Worm (Caenorhabditis elegans): ENCODE results near the gene T24H7.8.

T24H7.8 gene

ce11 chrII:6202910-6203309, 38.9 kb upstream of the T24H7.8 start, which contains the start of gene C30B5.17:
TSS of gene C30B5.17 (minus strand) at chrII:6203010.
- TF ChIP-seq mbf-1 (tag; optimal IDR thresholded peaks at IDR 0.05), result no peak
- no peak for TF ChIP-seq ceh-16 (tag; optimal IDR thresholded peaks at IDR 0.05)
- TF ChIP-seq aly-2 (tag; optimal IDR thresholded peaks at IDR 0.05), result no peak
- no peak for TF ChIP-seq mdl-1 (tag; optimal IDR thresholded peaks at IDR 0.05)
- no peak for TF ChIP-seq unc-62 (GFP tag; optimal IDR thresholded peaks at IDR 0.05)
- no peak for TF ChIP-seq F13H6.1 (tag; optimal IDR thresholded peaks at IDR 0.05)
- TF ChIP-seq lin-39 (tag; optimal IDR thresholded peaks at IDR 0.05), result no peak
- no peak for TF ChIP-seq unc-55 (GFP tag; optimal IDR thresholded peaks at IDR 0.05)
- TF ChIP-seq gmeb-1 (tag; optimal IDR thresholded peaks at IDR 0.05), result no peak
- TF ChIP-seq unc-39 (tag; optimal IDR thresholded peaks at IDR 0.05), result no peak
- TF ChIP-seq sma-9 (GFP tag; optimal IDR thresholded peaks at IDR 0.05), result no peak
- no peak for TF ChIP-seq sma-9 (tag; optimal IDR thresholded peaks at IDR 0.05)

- no peak for TF ChIP-seq ama-1 (optimal IDR thresholded peaks at IDR 0.05)
Measured at ce11 chrII:6207252-6207651, 34.6 kb upstream of the T24H7.8 start.

- TF ChIP-seq sma-9 (GFP tag; optimal IDR thresholded peaks at IDR 0.05) (no peak), sma-9 (tag; optimal IDR thresholded peaks at IDR 0.05) (no peak), ceh-82 (tag; optimal IDR thresholded peaks at IDR 0.05) (no peak), R02D3.7 (tag; optimal IDR thresholded peaks at IDR 0.05) (no peak), unc-55 (GFP tag; optimal IDR thresholded peaks at IDR 0.05) (no peak), F13H6.1 (tag; optimal IDR thresholded peaks at IDR 0.05) (no peak), mbf-1 (tag; optimal IDR thresholded peaks at IDR 0.05) (no peak), ztf-11 (tag; optimal IDR thresholded peaks at IDR 0.05) (no peak), peb-1 (tag; optimal IDR thresholded peaks at IDR 0.05) (no peak), gmeb-1 (tag; optimal IDR thresholded peaks at IDR 0.05) (no peak), alr-1 (tag; optimal IDR thresholded peaks at IDR 0.05) (no peak), ztf-4 (tag; optimal IDR thresholded peaks at IDR 0.05) (no peak), Y55F3AM.14 (GFP tag; optimal IDR thresholded peaks at IDR 0.05) (no peak), sem-4 (tag; optimal IDR thresholded peaks at IDR 0.05) (no peak), skn-1 (tag; optimal IDR thresholded peaks at IDR 0.05) (no peak), nhr-25 (tag; optimal IDR thresholded peaks at IDR 0.05) (no peak), ZK546.5 (tag; optimal IDR thresholded peaks at IDR 0.05) (no peak), nhr-237 (tag; optimal IDR thresholded peaks at IDR 0.05) (no peak), ama-1 (optimal IDR thresholded peaks at IDR 0.05) (no peak), dmd-4 (tag; optimal IDR thresholded peaks at IDR 0.05) (no peak), zag-1 (tag; optimal IDR thresholded peaks at IDR 0.05) (no peak)
Measured at ce11 chrII:6208116-6208515, 33.7 kb upstream of the T24H7.8 start, which contains the start of gene daf-37. TSS of gene daf-37 (minus strand) at chrII:6208216.

- TF ChIP-seq C34F6.9 (tag; optimal IDR thresholded peaks at IDR 0.05), result no peak
- TF ChIP-seq ceh-82 (tag; optimal IDR thresholded peaks at IDR 0.05), result no peak
- TF ChIP-seq nhr-77 (tag; optimal IDR thresholded peaks at IDR 0.05), result no peak
- TF ChIP-seq lin-39 (tag; optimal IDR thresholded peaks at IDR 0.05), result no peak
- TF ChIP-seq elt-1 (tag; optimal IDR thresholded peaks at IDR 0.05), result no peak
- TF ChIP-seq skn-1 (tag; optimal IDR thresholded peaks at IDR 0.05), result no peak
- no peak for TF ChIP-seq zag-1 (tag; optimal IDR thresholded peaks at IDR 0.05)
- TF ChIP-seq peb-1 (tag; optimal IDR thresholded peaks at IDR 0.05), result no peak
- TF ChIP-seq unc-55 (GFP tag; optimal IDR thresholded peaks at IDR 0.05), result no peak
- no peak for TF ChIP-seq nhr-129 (tag; optimal IDR thresholded peaks at IDR 0.05)
- no peak for TF ChIP-seq ceh-16 (tag; optimal IDR thresholded peaks at IDR 0.05)
- TF ChIP-seq nhr-12 (tag; optimal IDR thresholded peaks at IDR 0.05), result no peak
Measured at ce11 chrII:6219346-6219745, 22.5 kb upstream of the T24H7.8 start, which contains the start of gene mks-2. TSS of gene mks-2 (minus strand) at chrII:6219446.

ce11 chrII:6221470-6221869, 20.4 kb upstream of the T24H7.8 start:
- TF ChIP-seq nhr-6 (tag; optimal IDR thresholded peaks at IDR 0.05) (no peak), Y55F3AM.14 (GFP tag; optimal IDR thresholded peaks at IDR 0.05) (no peak), F13H6.1 (tag; optimal IDR thresholded peaks at IDR 0.05) (no peak), skn-1 (tag; optimal IDR thresholded peaks at IDR 0.05) (no peak), peb-1 (tag; optimal IDR thresholded peaks at IDR 0.05) (no peak), ztf-4 (tag; optimal IDR thresholded peaks at IDR 0.05) (no peak), blmp-1 (tag; optimal IDR thresholded peaks at IDR 0.05; ENCODE audit: insufficient read depth) (no peak), sma-9 (GFP tag; optimal IDR thresholded peaks at IDR 0.05) (no peak), sma-9 (tag; optimal IDR thresholded peaks at IDR 0.05) (no peak), mbf-1 (tag; optimal IDR thresholded peaks at IDR 0.05) (no peak), crh-2 (tag; optimal IDR thresholded peaks at IDR 0.05) (no peak), snpc-4 (tag; optimal IDR thresholded peaks at IDR 0.05) (no peak), ztf-1 (GFP tag; conservative IDR thresholded peaks at IDR 0.05) (no peak), gmeb-1 (tag; optimal IDR thresholded peaks at IDR 0.05) (no peak), fos-1 (tag; optimal IDR thresholded peaks at IDR 0.05) (no peak), mdl-1 (tag; optimal IDR thresholded peaks at IDR 0.05) (no peak), nhr-23 (tag; optimal IDR thresholded peaks at IDR 0.05) (no peak), nhr-77 (tag; optimal IDR thresholded peaks at IDR 0.05) (no peak), R02D3.7 (tag; optimal IDR thresholded peaks at IDR 0.05) (no peak)

Measured in whole organism, L2 larva.